Fruit fly (Drosophila melanogaster) whole organism, embryonic: ENCODE results near the gene dpr10.
A peak's percentile ranks its signal among the peaks of the same experiment; 100 is the strongest.

Source experiments
- Bteb2 ChIP-seq: fragments of 200-800 bp; sonication (Bioruptor generic); optimal IDR thresholded peaks from 2 replicates; lab custom pipeline; 2016; ENCODE audit warnings: missing biosample characterization, missing genetic modification characterization
- CG17361 ChIP-seq: fragments of 200-800 bp; sonication (Bioruptor generic); IDR thresholded peaks from 3 replicates; pipeline ENCODE4 v1.3.6; 2022; ENCODE audit warnings: missing biosample characterization, missing genetic modification characterization
- Dfd ChIP-seq, 2 experiments: fragments of >200 bp; optimal IDR thresholded peaks; 2 replicates each; lab custom pipeline; 2017; ENCODE audit warnings: missing biosample characterization in 2 of 2, missing genetic modification characterization in 2 of 2
- GATAe ChIP-seq: fragments of 200-800 bp; sonication (Bioruptor generic); conservative IDR thresholded peaks from 2 replicates; pipeline ENCODE4 v1.3.6; 2022; ENCODE audit warnings: missing biosample characterization, missing genetic modification characterization
- Max ChIP-seq: fragments of 200-800 bp; sonication (Bioruptor generic); optimal IDR thresholded peaks from 2 replicates; lab custom pipeline; 2016; ENCODE audit warnings: missing biosample characterization, mild to moderate bottlenecking, missing genetic modification characterization
- Neu2 ChIP-seq: fragments of 200-800 bp; sonication (Bioruptor generic); optimal IDR thresholded peaks from 3 replicates; lab custom pipeline; 2016; ENCODE audit warnings: missing biosample characterization, missing genetic modification characterization, borderline replicate concordance
- aop ChIP-seq: fragments of 200-800 bp; sonication (Bioruptor generic); IDR thresholded peaks from 2 replicates; pipeline ENCODE4 v1.3.6; 2022; ENCODE audit warnings: missing biosample characterization, missing genetic modification characterization
- exex ChIP-seq: fragments of 200-800 bp; sonication (Bioruptor generic); optimal IDR thresholded peaks from 4 replicates; lab custom pipeline; 2018; ENCODE audit warnings: missing biosample characterization, mild to moderate bottlenecking, missing genetic modification characterization, moderate library complexity
- row ChIP-seq: fragments of 200-800 bp; sonication (Bioruptor generic); IDR thresholded peaks from 3 replicates; pipeline ENCODE4 v1.3.6; 2022; ENCODE audit warnings: missing biosample characterization, missing genetic modification characterization

DNA sequence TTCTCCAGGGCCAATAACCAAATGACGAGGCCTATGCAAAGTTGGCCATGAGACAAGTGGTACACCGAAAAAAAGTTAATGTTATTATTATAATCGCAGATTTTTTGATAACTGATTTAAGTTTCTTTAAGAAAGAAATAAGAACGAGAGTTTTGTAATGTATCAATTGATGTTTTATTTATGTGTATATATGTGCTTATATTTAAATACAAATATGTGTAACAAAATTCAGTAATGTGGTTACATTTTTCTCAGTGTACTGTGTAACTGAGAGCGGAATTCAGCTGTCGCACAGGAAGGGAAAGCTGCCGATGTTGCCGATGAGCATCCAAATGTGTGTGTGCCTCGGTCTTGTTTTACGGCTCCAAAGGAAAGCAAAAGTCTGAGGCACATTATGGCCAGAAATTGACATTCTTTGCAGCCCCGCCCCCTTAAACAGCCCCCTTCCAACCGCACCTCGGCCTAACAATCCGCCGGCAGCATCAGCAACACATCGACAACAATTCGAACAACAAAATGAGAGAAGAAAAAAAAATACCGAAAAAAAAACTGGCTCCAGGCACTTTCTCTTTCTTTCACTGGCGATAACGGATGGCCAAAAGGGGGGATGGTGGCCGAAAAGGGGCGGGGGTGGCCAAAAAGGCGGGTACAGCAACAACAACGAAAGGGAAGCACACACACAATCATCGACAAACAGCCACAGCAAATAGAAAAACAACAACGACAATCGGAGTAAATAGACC, 20.5 kb upstream of the dpr10 start:
- no peak for TF ChIP-seq Max (GFP tag; lab: Kevin White, UChicago)
- TF ChIP-seq CG17361 (GFP tag; lab: Robert Waterston, UW) = peak; percentile 78
- no peak for TF ChIP-seq GATAe
- no peak for TF ChIP-seq aop (GFP tag; lab: Robert Waterston, UW)
- TF ChIP-seq row (GFP tag; lab: Robert Waterston, UW) = peak; percentile 54
- TF ChIP-seq Bteb2 (GFP tag; lab: Kevin White, UChicago) = no peak
- TF ChIP-seq exex = no peak
- TF ChIP-seq Dfd (GFP tag; optimal IDR thresholded peaks at IDR 0.05; lab: Kevin White, UChicago) = no peak
- TF ChIP-seq Neu2 = no peak
